Fruit fly (Drosophila melanogaster): ENCODE measurements around the gene CG15728.

Gene CG15728

dm6 chrX:12629564-12629963, 5.5 kb downstream of the CG15728 start, which contains the start of the genes Aven and CG2540:
Aven (minus strand) TSS chrX:12629640.
CG2540 (plus strand) TSS chrX:12629878.
- TF ChIP-seq CG11617 (GFP tag; optimal IDR thresholded peaks at IDR 0.05): peak; percentile 91
- no peak for TF ChIP-seq Hr96 (GFP tag; optimal IDR thresholded peaks at IDR 0.05)
- peak; percentile 31 for TF ChIP-seq CG1620 (GFP tag; optimal IDR thresholded peaks at IDR 0.05)
- peak; percentile 87 for TF ChIP-seq ovo (GFP tag; optimal IDR thresholded peaks at IDR 0.05)
- peak; percentile 87 for TF ChIP-seq CG33017 (tag; optimal IDR thresholded peaks at IDR 0.05)
- TF ChIP-seq CG5204 (GFP tag; optimal IDR thresholded peaks at IDR 0.05): no peak
- TF ChIP-seq kay (GFP tag; ENCODE audit: borderline replicate concordance): peak; percentile 37
- no peak for TF ChIP-seq cnc (optimal IDR thresholded peaks at IDR 0.05)
- peak; percentile 94 for TF ChIP-seq bab1 (GFP tag; optimal IDR thresholded peaks at IDR 0.05)
- peak; percentile 99 for TF ChIP-seq CG14711 (tag; optimal IDR thresholded peaks at IDR 0.05)
- TF ChIP-seq cic (GFP tag; optimal IDR thresholded peaks at IDR 0.05): peak; percentile 45
- TF ChIP-seq toe (GFP tag; optimal IDR thresholded peaks at IDR 0.05): peak; percentile 34
- TF ChIP-seq Clk (GFP tag; optimal IDR thresholded peaks at IDR 0.05): peak; percentile 37
- TF ChIP-seq CG7045 (GFP tag; optimal IDR thresholded peaks at IDR 0.05): peak; percentile 74
- TF ChIP-seq pad (GFP tag; optimal IDR thresholded peaks at IDR 0.05): peak; percentile 75
- peak; percentile 64 for TF ChIP-seq Mnt (GFP tag; optimal IDR thresholded peaks at IDR 0.05)
- TF ChIP-seq CG7101 (tag; optimal IDR thresholded peaks at IDR 0.05): peak; percentile 94
- peak; percentile 66 for TF ChIP-seq Crg-1 (GFP tag; optimal IDR thresholded peaks at IDR 0.05)
- TF ChIP-seq tj (GFP tag; optimal IDR thresholded peaks at IDR 0.05): peak; percentile 69
- peak; percentile 71 for TF ChIP-seq CG12768 (GFP tag; optimal IDR thresholded peaks at IDR 0.05)

dm6 chrX:12631317-12632156, 7.4 kb downstream of the CG15728 start, which contains the start of gene Tomosyn:
Tomosyn (plus strand) TSS chrX:12631605.
- TF ChIP-seq Crg-1 (GFP tag; optimal IDR thresholded peaks at IDR 0.05) (peak; percentile 4), CG7101 (tag; optimal IDR thresholded peaks at IDR 0.05) (peak; percentile 23), cnc (optimal IDR thresholded peaks at IDR 0.05) (no peak), ovo (GFP tag; optimal IDR thresholded peaks at IDR 0.05) (peak; percentile 93), pad (GFP tag; optimal IDR thresholded peaks at IDR 0.05) (peak; percentile 20), tj (GFP tag; optimal IDR thresholded peaks at IDR 0.05) (no peak), CG12768 (GFP tag; optimal IDR thresholded peaks at IDR 0.05) (no peak), CG11617 (GFP tag; optimal IDR thresholded peaks at IDR 0.05) (peak; percentile 57), CG1620 (GFP tag; optimal IDR thresholded peaks at IDR 0.05) (peak; percentile 43), Clk (GFP tag; optimal IDR thresholded peaks at IDR 0.05) (no peak), CG33017 (tag; optimal IDR thresholded peaks at IDR 0.05) (no peak), CG14711 (tag; optimal IDR thresholded peaks at IDR 0.05) (peak; percentile 23), toe (GFP tag; optimal IDR thresholded peaks at IDR 0.05) (peak; percentile 20), bab1 (GFP tag; optimal IDR thresholded peaks at IDR 0.05) (peak; percentile 14), CG7045 (GFP tag; optimal IDR thresholded peaks at IDR 0.05) (no peak), CG5204 (GFP tag; optimal IDR thresholded peaks at IDR 0.05) (no peak), Mnt (GFP tag; optimal IDR thresholded peaks at IDR 0.05) (no peak), cic (GFP tag; optimal IDR thresholded peaks at IDR 0.05) (peak; percentile 4), kay (GFP tag; ENCODE audit: borderline replicate concordance) (peak; percentile 92), Hr96 (GFP tag; optimal IDR thresholded peaks at IDR 0.05) (no peak)

- no peak for TF ChIP-seq cic (GFP tag; optimal IDR thresholded peaks at IDR 0.05)
- no peak for TF ChIP-seq CG33017 (tag; optimal IDR thresholded peaks at IDR 0.05)
- no peak for TF ChIP-seq bab1 (GFP tag; optimal IDR thresholded peaks at IDR 0.05)
- no peak for TF ChIP-seq kay (GFP tag; ENCODE audit: borderline replicate concordance)
- TF ChIP-seq CG7101 (tag; optimal IDR thresholded peaks at IDR 0.05): no peak
- no peak for TF ChIP-seq Mnt (GFP tag; optimal IDR thresholded peaks at IDR 0.05)
- TF ChIP-seq CG14711 (tag; optimal IDR thresholded peaks at IDR 0.05): no peak
- TF ChIP-seq Crg-1 (GFP tag; optimal IDR thresholded peaks at IDR 0.05): no peak
- TF ChIP-seq Clk (GFP tag; optimal IDR thresholded peaks at IDR 0.05): no peak
- TF ChIP-seq toe (GFP tag; optimal IDR thresholded peaks at IDR 0.05): no peak
- TF ChIP-seq CG12768 (GFP tag; optimal IDR thresholded peaks at IDR 0.05): no peak
- no peak for TF ChIP-seq tj (GFP tag; optimal IDR thresholded peaks at IDR 0.05)
- TF ChIP-seq CG7045 (GFP tag; optimal IDR thresholded peaks at IDR 0.05): no peak
- no peak for TF ChIP-seq CG11617 (GFP tag; optimal IDR thresholded peaks at IDR 0.05)
- no peak for TF ChIP-seq Hr96 (GFP tag; optimal IDR thresholded peaks at IDR 0.05)
- TF ChIP-seq ovo (GFP tag; optimal IDR thresholded peaks at IDR 0.05): no peak
- TF ChIP-seq cnc (optimal IDR thresholded peaks at IDR 0.05): no peak
- TF ChIP-seq CG5204 (GFP tag; optimal IDR thresholded peaks at IDR 0.05): no peak
- TF ChIP-seq pad (GFP tag; optimal IDR thresholded peaks at IDR 0.05): no peak
- no peak for TF ChIP-seq CG1620 (GFP tag; optimal IDR thresholded peaks at IDR 0.05)
These were observed 8.0 kb downstream of the CG15728 start for dm6 chrX:12632157-12632422.

dm6 chrX:12633204-12633603, 9.1 kb downstream of the CG15728 start:
- TF ChIP-seq CG5204 (GFP tag; optimal IDR thresholded peaks at IDR 0.05) (no peak), kay (GFP tag; ENCODE audit: borderline replicate concordance) (no peak)

- TF ChIP-seq CG7045 (GFP tag; optimal IDR thresholded peaks at IDR 0.05): no peak
- TF ChIP-seq CG1620 (GFP tag; optimal IDR thresholded peaks at IDR 0.05): no peak
- no peak for TF ChIP-seq Hr96 (GFP tag; optimal IDR thresholded peaks at IDR 0.05)
These were observed 9.9 kb downstream of the CG15728 start for dm6 chrX:12633992-12634391.

- TF ChIP-seq Hr96 (GFP tag; optimal IDR thresholded peaks at IDR 0.05) (no peak), Mnt (GFP tag; optimal IDR thresholded peaks at IDR 0.05) (no peak), Clk (GFP tag; optimal IDR thresholded peaks at IDR 0.05) (no peak), CG11617 (GFP tag; optimal IDR thresholded peaks at IDR 0.05) (no peak), CG1620 (GFP tag; optimal IDR thresholded peaks at IDR 0.05) (no peak), CG5204 (GFP tag; optimal IDR thresholded peaks at IDR 0.05) (no peak), CG12768 (GFP tag; optimal IDR thresholded peaks at IDR 0.05) (no peak), kay (GFP tag; ENCODE audit: borderline replicate concordance) (peak; percentile 44), CG7045 (GFP tag; optimal IDR thresholded peaks at IDR 0.05) (no peak)
These were observed 21.3 kb downstream of the CG15728 start for dm6 chrX:12645361-12645760.

Measured in whole organism, adult.